Worm (Caenorhabditis elegans) whole organism, late embryonic: ENCODE results near the gene ZK643.2.

Experiments used
- C08G9.2 ChIP-seq: sonication (generic microtip); optimal IDR thresholded peaks from 2 replicates; lab custom pipeline; 2016; ENCODE audit warnings: mild to moderate bottlenecking, missing genetic modification characterization, moderate library complexity, missing compliant biosample characterization
- K02D7.2 ChIP-seq: sonication (generic microtip); optimal IDR thresholded peaks from 2 replicates; lab custom pipeline; 2017; ENCODE audit warnings: mild to moderate bottlenecking, missing genetic modification characterization, missing compliant biosample characterization
- K09A11.1 ChIP-seq: sonication (generic microtip); optimal IDR thresholded peaks from 2 replicates; lab custom pipeline; 2017; ENCODE audit warnings: antibody characterized with exemption, mild to moderate bottlenecking, missing genetic modification characterization, missing compliant biosample characterization; ENCODE audit not compliant: insufficient read depth
- T23F11.4 ChIP-seq: fragments of 200-800 bp; sonication (Bioruptor generic); optimal IDR thresholded peaks from 2 replicates; lab custom pipeline; 2018; ENCODE audit warnings: mild to moderate bottlenecking, missing genetic modification characterization, missing compliant biosample characterization
- Y22D7AL.16 ChIP-seq: sonication (generic microtip); optimal IDR thresholded peaks from 2 replicates; lab custom pipeline; 2016; ENCODE audit warnings: missing genetic modification characterization, missing compliant biosample characterization
- ama-1 ChIP-seq: fragments of 150-350 bp; optimal IDR thresholded peaks from 2 replicates; lab custom pipeline; 2014
- ceh-19 ChIP-seq: fragments of 200-800 bp; sonication (Bioruptor generic); optimal IDR thresholded peaks from 2 replicates; lab custom pipeline; 2018; ENCODE audit warnings: mild to moderate bottlenecking, missing genetic modification characterization, missing compliant biosample characterization
- ceh-22 ChIP-seq: sonication (generic microtip); optimal IDR thresholded peaks from 2 replicates; lab custom pipeline; 2017; ENCODE audit warnings: missing biosample characterization, missing genetic modification characterization
- ceh-24 ChIP-seq: sonication (generic microtip); optimal IDR thresholded peaks from 2 replicates; lab custom pipeline; 2016; ENCODE audit warnings: mild to moderate bottlenecking, missing genetic modification characterization, missing compliant biosample characterization
- ceh-30 ChIP-seq: fragments of 150-350 bp; optimal IDR thresholded peaks from 2 replicates; lab custom pipeline; 2014; ENCODE audit warnings: missing biosample characterization, missing genetic modification characterization
- ceh-31 ChIP-seq: sonication (generic microtip); optimal IDR thresholded peaks from 2 replicates; lab custom pipeline; 2016; ENCODE audit warnings: missing genetic modification characterization, missing compliant biosample characterization
- ceh-45 ChIP-seq: fragments of 200-800 bp; sonication (Bioruptor generic); IDR thresholded peaks from 2 replicates; pipeline ENCODE4 v1.3.6; 2022; ENCODE audit warnings: missing genetic modification reagents, missing genetic modification characterization, missing compliant biosample characterization
- ceh-48 ChIP-seq: sonication (generic microtip); optimal IDR thresholded peaks from 2 replicates; lab custom pipeline; 2016; ENCODE audit warnings: missing genetic modification characterization, inconsistent platforms, missing compliant biosample characterization
- ceh-6 ChIP-seq: fragments of 200-800 bp; sonication (Bioruptor generic); optimal IDR thresholded peaks from 2 replicates; lab custom pipeline; 2018; ENCODE audit warnings: mild to moderate bottlenecking, missing genetic modification characterization, missing compliant biosample characterization
- ceh-9 ChIP-seq: sonication (generic microtip); optimal IDR thresholded peaks from 2 replicates; lab custom pipeline; 2016; ENCODE audit warnings: mild to moderate bottlenecking, missing genetic modification characterization, inconsistent platforms, missing compliant biosample characterization
- che-1 ChIP-seq: sonication (generic microtip); optimal IDR thresholded peaks from 2 replicates; lab custom pipeline; 2016; ENCODE audit warnings: mild to moderate bottlenecking, missing genetic modification characterization, missing compliant biosample characterization
- dmd-4 ChIP-seq: sonication (generic microtip); optimal IDR thresholded peaks from 2 replicates; lab custom pipeline; 2016; ENCODE audit warnings: borderline replicate concordance, missing genetic modification characterization, missing compliant biosample characterization
- dve-1 ChIP-seq: sonication (generic microtip); optimal IDR thresholded peaks from 2 replicates; lab custom pipeline; 2017; ENCODE audit warnings: antibody characterized with exemption, mild to moderate bottlenecking, missing genetic modification characterization, missing compliant biosample characterization
- elt-2 ChIP-seq: sonication (generic microtip); optimal IDR thresholded peaks from 2 replicates; lab custom pipeline; 2016; ENCODE audit warnings: missing genetic modification reagents, missing genetic modification characterization, missing compliant biosample characterization
- elt-4 ChIP-seq: sonication (generic microtip); optimal IDR thresholded peaks from 2 replicates; lab custom pipeline; 2016; ENCODE audit warnings: missing genetic modification characterization, missing compliant biosample characterization
- ets-4 ChIP-seq: sonication (generic microtip); optimal IDR thresholded peaks from 2 replicates; lab custom pipeline; 2016; ENCODE audit warnings: missing genetic modification characterization, missing compliant biosample characterization
- eyg-1 ChIP-seq: sonication (generic microtip); optimal IDR thresholded peaks from 2 replicates; lab custom pipeline; 2016; ENCODE audit warnings: missing genotype, missing genetic modification characterization, missing compliant biosample characterization
- fax-1 ChIP-seq: sonication (generic microtip); optimal IDR thresholded peaks from 2 replicates; lab custom pipeline; 2016; ENCODE audit warnings: missing genotype, missing genetic modification characterization, missing compliant biosample characterization
- fkh-6 ChIP-seq: sonication (generic microtip); optimal IDR thresholded peaks from 2 replicates; lab custom pipeline; 2016; ENCODE audit warnings: missing genetic modification characterization, missing compliant biosample characterization
- gmeb-2 ChIP-seq: sonication (generic microtip); optimal IDR thresholded peaks from 2 replicates; lab custom pipeline; 2016; ENCODE audit warnings: missing genetic modification characterization, inconsistent platforms, missing compliant biosample characterization
- hlh-13 ChIP-seq: fragments of 200-800 bp; sonication (Bioruptor generic); optimal IDR thresholded peaks from 2 replicates; lab custom pipeline; 2018; ENCODE audit warnings: mild to moderate bottlenecking, missing genetic modification characterization, missing compliant biosample characterization
- madf-2 ChIP-seq: sonication (generic microtip); optimal IDR thresholded peaks from 2 replicates; lab custom pipeline; 2017; ENCODE audit warnings: missing genetic modification characterization, missing compliant biosample characterization
- mec-3 ChIP-seq: sonication (generic microtip); optimal IDR thresholded peaks from 2 replicates; lab custom pipeline; 2016; ENCODE audit warnings: borderline replicate concordance, missing genetic modification characterization, missing compliant biosample characterization
- nfya-1 ChIP-seq: sonication (generic microtip); optimal IDR thresholded peaks from 2 replicates; lab custom pipeline; 2017; ENCODE audit warnings: missing genetic modification characterization, mild to moderate bottlenecking, missing compliant biosample characterization, antibody characterized with exemption, moderate library complexity
- nhr-11 ChIP-seq: fragments of 150-350 bp; optimal IDR thresholded peaks from 2 replicates; lab custom pipeline; 2014; ENCODE audit warnings: missing biosample characterization, missing genetic modification characterization
- npax-4 ChIP-seq: sonication (generic microtip); optimal IDR thresholded peaks from 2 replicates; lab custom pipeline; 2016; ENCODE audit warnings: missing genetic modification characterization, missing compliant biosample characterization
- pat-9 ChIP-seq: fragments of 200-800 bp; sonication (Bioruptor generic); optimal IDR thresholded peaks from 2 replicates; lab custom pipeline; 2018; ENCODE audit warnings: mild to moderate bottlenecking, missing genetic modification characterization, moderate library complexity, missing compliant biosample characterization
- pqm-1 ChIP-seq: sonication (generic microtip); optimal IDR thresholded peaks from 2 replicates; lab custom pipeline; 2016; ENCODE audit warnings: missing genetic modification characterization, missing compliant biosample characterization
- pros-1 ChIP-seq: fragments of 150-350 bp; optimal IDR thresholded peaks from 2 replicates; lab custom pipeline; 2014; ENCODE audit warnings: missing biosample characterization, missing genetic modification reagents, missing genetic modification characterization
- rnt-1 ChIP-seq: sonication (generic microtip); optimal IDR thresholded peaks from 2 replicates; lab custom pipeline; 2016; ENCODE audit warnings: missing genetic modification characterization, missing compliant biosample characterization
- sox-4 ChIP-seq: sonication (generic microtip); optimal IDR thresholded peaks from 2 replicates; lab custom pipeline; 2017; ENCODE audit warnings: mild to moderate bottlenecking, missing genetic modification characterization, inconsistent platforms, missing compliant biosample characterization
- tbx-2 ChIP-seq: sonication (generic microtip); optimal IDR thresholded peaks from 2 replicates; lab custom pipeline; 2016; ENCODE audit warnings: missing genetic modification characterization, missing compliant biosample characterization
- ttx-3 ChIP-seq: sonication (generic microtip); optimal IDR thresholded peaks from 2 replicates; lab custom pipeline; 2016; ENCODE audit warnings: missing genetic modification reagents, missing genetic modification characterization, missing compliant biosample characterization
- unc-42 ChIP-seq: sonication (generic microtip); optimal IDR thresholded peaks from 2 replicates; lab custom pipeline; 2016; ENCODE audit warnings: missing genotype, missing genetic modification characterization, missing compliant biosample characterization
- unc-55 ChIP-seq: sonication (generic microtip); optimal IDR thresholded peaks from 2 replicates; lab custom pipeline; 2017; ENCODE audit warnings: missing biosample characterization, missing genetic modification reagents, missing genetic modification characterization
- unc-86 ChIP-seq: sonication (generic microtip); optimal IDR thresholded peaks from 2 replicates; lab custom pipeline; 2016; ENCODE audit warnings: missing genetic modification characterization, missing compliant biosample characterization
- ztf-16 ChIP-seq: sonication (generic microtip); optimal IDR thresholded peaks from 2 replicates; lab custom pipeline; 2017; ENCODE audit warnings: missing genetic modification characterization, missing compliant biosample characterization

ZK643.2 gene

DNA sequence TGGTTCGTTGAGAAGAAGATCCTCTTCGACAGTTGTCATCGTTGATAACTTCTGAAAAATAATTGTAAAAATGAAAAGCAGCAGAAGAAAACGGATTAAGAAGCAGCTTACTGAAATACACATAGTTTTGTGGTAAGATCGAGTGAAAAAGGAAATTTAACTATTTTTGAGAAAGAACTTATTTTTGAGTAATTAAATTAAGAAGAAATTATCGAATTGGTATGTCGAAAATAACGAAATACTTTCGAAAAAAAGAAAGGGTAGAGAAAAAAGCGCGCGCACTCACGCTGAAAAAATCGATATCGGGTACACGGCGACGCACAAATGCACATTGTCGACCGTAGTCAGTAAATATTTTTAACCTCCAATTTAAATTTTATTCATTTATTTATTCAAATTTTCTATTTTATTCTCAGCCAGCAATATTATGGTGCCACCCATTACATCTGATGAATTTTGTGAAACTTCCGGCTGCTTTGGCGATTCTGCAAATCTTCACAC lies at the start of gene ZK643.2, which contains the start of gene ZK643.5:
ZK643.2 (plus strand) TSS at position 395 of the 501 bp plus-strand sequence.
ZK643.5 (minus strand) TSS at position 51 of the 501 bp plus-strand sequence.
- TF ChIP-seq K09A11.1 (tag; lab: Kevin White, UChicago) = no peak
- TF ChIP-seq nfya-1 = peak; percentile 49
- no peak for TF ChIP-seq elt-2 (tag; lab: Kevin White, UChicago)
- no peak for TF ChIP-seq Y22D7AL.16
- TF ChIP-seq ceh-48 (tag; lab: Kevin White, UChicago) = peak; percentile 99
- TF ChIP-seq ceh-6 (GFP tag; lab: Kevin White, UChicago) = no peak
- no peak for TF ChIP-seq madf-2 (tag; lab: Kevin White, UChicago)
- TF ChIP-seq ceh-31 = peak; percentile 43
- no peak for TF ChIP-seq rnt-1 (tag; lab: Kevin White, UChicago)
- TF ChIP-seq unc-42 (tag; lab: Kevin White, UChicago) = peak; percentile 76
- no peak for TF ChIP-seq hlh-13
- TF ChIP-seq dve-1 (tag; lab: Kevin White, UChicago) = no peak
- no peak for TF ChIP-seq unc-86 (tag; lab: Kevin White, UChicago)

DNA sequence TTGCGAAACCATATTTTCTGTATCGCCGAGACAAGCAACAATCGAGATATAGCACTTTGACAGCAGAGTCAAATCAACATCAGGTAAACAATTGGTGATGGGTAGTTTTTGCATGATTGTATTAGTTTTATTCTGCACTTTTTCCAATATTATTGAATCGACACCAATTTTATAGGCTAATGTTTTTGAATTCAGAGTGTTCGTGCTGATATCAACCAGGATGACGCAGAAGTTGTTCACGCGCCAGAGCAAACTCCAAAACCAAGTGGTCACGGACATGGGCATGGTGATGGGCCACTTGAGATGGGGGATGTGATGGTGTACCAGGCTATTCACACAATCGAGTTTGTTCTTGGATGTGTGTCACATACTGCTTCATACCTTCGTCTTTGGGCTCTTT lies 46.2 kb upstream of the ZK643.2 start:
- TF ChIP-seq fkh-6 (tag; lab: Kevin White, UChicago) (no peak), unc-55 (GFP tag; lab: Kevin White, UChicago) (no peak), eyg-1 (no peak), che-1 (tag; lab: Kevin White, UChicago) (no peak), pros-1 (tag; lab: Kevin White, UChicago) (no peak), fax-1 (tag; lab: Kevin White, UChicago) (no peak), T23F11.4 (GFP tag; lab: Kevin White, UChicago) (no peak), ttx-3 (tag; lab: Kevin White, UChicago) (no peak), ceh-6 (GFP tag; lab: Kevin White, UChicago) (no peak), ceh-30 (tag; lab: Kevin White, UChicago) (no peak), ceh-24 (tag; lab: Kevin White, UChicago) (no peak), K02D7.2 (tag; lab: Kevin White, UChicago) (no peak), C08G9.2 (no peak), ets-4 (no peak), tbx-2 (tag; lab: Kevin White, UChicago) (no peak), ceh-19 (GFP tag; lab: Kevin White, UChicago) (no peak), elt-4 (tag; lab: Kevin White, UChicago) (no peak), ceh-22 (tag; lab: Kevin White, UChicago) (no peak), npax-4 (tag; lab: Kevin White, UChicago) (no peak), nhr-11 (tag; lab: Kevin White, UChicago) (no peak)

ce11 chrIII:8911598-8912194 lies 44.6 kb upstream of the ZK643.2 start, which contains the start of gene tpk-1:
Gene tpk-1 (plus strand): TSS chrIII:8912144.
- TF ChIP-seq ttx-3 (tag; lab: Kevin White, UChicago) = no peak
- TF ChIP-seq ztf-16 = no peak
- TF ChIP-seq ceh-9 (tag; lab: Kevin White, UChicago) = no peak
- TF ChIP-seq che-1 (tag; lab: Kevin White, UChicago) = no peak
- no peak for TF ChIP-seq ets-4
- TF ChIP-seq ceh-30 (tag; lab: Kevin White, UChicago) = no peak
- no peak for TF ChIP-seq nhr-11 (tag; lab: Kevin White, UChicago)
- no peak for TF ChIP-seq pqm-1 (tag; lab: Kevin White, UChicago)
- TF ChIP-seq ceh-45 = no peak
- no peak for TF ChIP-seq sox-4
- no peak for TF ChIP-seq pat-9 (tag; lab: Kevin White, UChicago)
- no peak for TF ChIP-seq rnt-1 (tag; lab: Kevin White, UChicago)
- no peak for TF ChIP-seq ama-1 (lab: Kevin White, UChicago)
- no peak for TF ChIP-seq dmd-4
- no peak for TF ChIP-seq mec-3 (tag; lab: Kevin White, UChicago)
- no peak for TF ChIP-seq Y22D7AL.16
- no peak for TF ChIP-seq gmeb-2 (tag; lab: Kevin White, UChicago)
- TF ChIP-seq dve-1 (tag; lab: Kevin White, UChicago) = no peak
- no peak for TF ChIP-seq eyg-1
- no peak for TF ChIP-seq tbx-2 (tag; lab: Kevin White, UChicago)
